Worm (Caenorhabditis elegans) whole organism, L2 larva: ENCODE results near the gene num-1.
A peak's percentile ranks its signal among the peaks of the same experiment; 100 is the strongest.

Experiments
- C34F6.9 ChIP-seq: fragments of 150-350 bp; optimal IDR thresholded peaks from 2 replicates; lab custom pipeline; 2014; ENCODE audit warnings: missing biosample characterization, missing genetic modification characterization
- F13H6.1 ChIP-seq: sonication (generic microtip); optimal IDR thresholded peaks from 2 replicates; lab custom pipeline; 2016; ENCODE audit warnings: missing genetic modification characterization, missing compliant biosample characterization
- Y55F3AM.14 ChIP-seq: fragments of 200-800 bp; sonication (Bioruptor generic); optimal IDR thresholded peaks from 2 replicates; lab custom pipeline; 2018; ENCODE audit warnings: mild to moderate bottlenecking, missing genetic modification characterization, missing compliant biosample characterization
- ZK546.5 ChIP-seq: sonication (generic microtip); optimal IDR thresholded peaks from 2 replicates; lab custom pipeline; 2017; ENCODE audit warnings: missing biosample characterization, missing genetic modification characterization
- alr-1 ChIP-seq: fragments of 150-350 bp; optimal IDR thresholded peaks from 2 replicates; lab custom pipeline; 2014; ENCODE audit warnings: missing biosample characterization, missing genetic modification characterization
- aly-2 ChIP-seq: fragments of 150-350 bp; optimal IDR thresholded peaks from 2 replicates; lab custom pipeline; 2014; ENCODE audit warnings: missing biosample characterization, missing genetic modification characterization
- ama-1 ChIP-seq: fragments of 150-350 bp; optimal IDR thresholded peaks from 2 replicates; lab custom pipeline; 2018; ENCODE audit warnings: inconsistent platforms
- blmp-1 ChIP-seq: sonication (generic microtip); optimal IDR thresholded peaks from 2 replicates; lab custom pipeline; 2017; ENCODE audit warnings: missing genetic modification characterization, mild to moderate bottlenecking, missing compliant biosample characterization, antibody characterized with exemption, moderate library complexity; ENCODE audit not compliant: insufficient read depth
- ceh-82 ChIP-seq: fragments of 150-350 bp; optimal IDR thresholded peaks from 2 replicates; lab custom pipeline; 2014; ENCODE audit warnings: missing biosample characterization, missing genetic modification characterization
- dmd-4 ChIP-seq: sonication (generic microtip); optimal IDR thresholded peaks from 2 replicates; lab custom pipeline; 2017; ENCODE audit warnings: missing biosample characterization, missing genetic modification characterization
- egl-27 ChIP-seq: sonication (generic microtip); optimal IDR thresholded peaks from 3 replicates; lab custom pipeline; 2017; ENCODE audit warnings: missing biosample characterization, missing genetic modification reagents, missing genetic modification characterization
- fos-1 ChIP-seq: fragments of 150-350 bp; optimal IDR thresholded peaks from 2 replicates; lab custom pipeline; 2014; ENCODE audit warnings: missing biosample characterization, missing genetic modification characterization
- lin-11 ChIP-seq: fragments of 150-350 bp; sonication (generic microtip); optimal IDR thresholded peaks from 2 replicates; lab custom pipeline; 2014; ENCODE audit warnings: missing biosample characterization, missing genetic modification characterization, inconsistent platforms, mixed read lengths
- lin-13 ChIP-seq: fragments of 150-350 bp; optimal IDR thresholded peaks from 2 replicates; lab custom pipeline; 2014; ENCODE audit warnings: missing biosample characterization, missing genetic modification reagents, missing genetic modification characterization
- lin-39 ChIP-seq: fragments of 150-350 bp; optimal IDR thresholded peaks from 2 replicates; lab custom pipeline; 2014; ENCODE audit warnings: missing biosample characterization, missing genetic modification reagents, missing genetic modification characterization
- lsy-2 ChIP-seq, 2 experiments: fragments of 150-350 bp in 1 of 2; sonication (generic microtip) in 1 of 2; optimal IDR thresholded peaks; 2 replicates each; lab custom pipeline; 2014 to 2017; ENCODE audit warnings: missing biosample characterization in 2 of 2, missing genetic modification characterization in 2 of 2
- mdl-1 ChIP-seq, 2 experiments: fragments of 150-350 bp in 1 of 2; sonication (generic microtip) in 1 of 2; optimal IDR thresholded peaks; 2 replicates each; lab custom pipeline; 2017; ENCODE audit warnings: missing biosample characterization in 2 of 2, missing genetic modification characterization in 2 of 2
- nhr-12 ChIP-seq: fragments of 150-350 bp; optimal IDR thresholded peaks from 2 replicates; lab custom pipeline; 2014; ENCODE audit warnings: missing biosample characterization, missing genetic modification characterization
- nhr-21 ChIP-seq: fragments of 150-350 bp; optimal IDR thresholded peaks from 2 replicates; lab custom pipeline; 2014; ENCODE audit warnings: missing biosample characterization, missing genetic modification characterization
- nhr-25 ChIP-seq: fragments of 150-350 bp; sonication (generic microtip); optimal IDR thresholded peaks from 3 replicates; lab custom pipeline; 2014; ENCODE audit warnings: missing biosample characterization, missing genetic modification characterization
- nhr-6 ChIP-seq: fragments of 150-350 bp; optimal IDR thresholded peaks from 2 replicates; lab custom pipeline; 2014; ENCODE audit warnings: missing biosample characterization, missing genetic modification characterization
- peb-1 ChIP-seq: fragments of 150-350 bp; optimal IDR thresholded peaks from 2 replicates; lab custom pipeline; 2014; ENCODE audit warnings: missing biosample characterization, missing genetic modification characterization
- sem-4 ChIP-seq: fragments of 150-350 bp; optimal IDR thresholded peaks from 2 replicates; lab custom pipeline; 2014; ENCODE audit warnings: missing biosample characterization, missing genetic modification reagents, missing genetic modification characterization
- skn-1 ChIP-seq: sonication (generic microtip); optimal IDR thresholded peaks from 2 replicates; lab custom pipeline; 2017; ENCODE audit warnings: missing biosample characterization, missing genetic modification characterization
- sma-9 ChIP-seq, 2 experiments: fragments of 150-350 bp in 1 of 2; sonication (generic microtip) in 1 of 2; optimal IDR thresholded peaks; 2 replicates each; lab custom pipeline; 2014 to 2016; ENCODE audit warnings: missing genetic modification characterization in 2 of 2, mild to moderate bottlenecking in 1 of 2, missing biosample characterization in 1 of 2, missing compliant biosample characterization in 1 of 2, missing genetic modification reagents in 1 of 2, moderate library complexity in 1 of 2
- snpc-4 ChIP-seq: fragments of 150-350 bp; optimal IDR thresholded peaks from 2 replicates; lab custom pipeline; 2014; ENCODE audit warnings: missing biosample characterization, missing genetic modification characterization
- unc-55 ChIP-seq: fragments of 150-350 bp; sonication (generic microtip); optimal IDR thresholded peaks from 3 replicates; lab custom pipeline; 2014; ENCODE audit warnings: missing biosample characterization, missing genetic modification reagents, missing genetic modification characterization
- unc-62 ChIP-seq: fragments of 150-350 bp; optimal IDR thresholded peaks from 2 replicates; lab custom pipeline; 2014; ENCODE audit warnings: missing biosample characterization, missing genetic modification reagents, missing genetic modification characterization
- zag-1 ChIP-seq: fragments of 150-350 bp; optimal IDR thresholded peaks from 2 replicates; lab custom pipeline; 2014; ENCODE audit warnings: missing biosample characterization, missing genetic modification characterization
- ztf-1 ChIP-seq: fragments of 200-800 bp; sonication (Bioruptor generic); conservative IDR thresholded peaks from 2 replicates; pipeline ENCODE4 v1.3.6; 2022; ENCODE audit warnings: missing genetic modification characterization, missing compliant biosample characterization
- ztf-4 ChIP-seq: fragments of 150-350 bp; optimal IDR thresholded peaks from 2 replicates; lab custom pipeline; 2014; ENCODE audit warnings: missing biosample characterization, missing genetic modification characterization

num-1 gene

DNA sequence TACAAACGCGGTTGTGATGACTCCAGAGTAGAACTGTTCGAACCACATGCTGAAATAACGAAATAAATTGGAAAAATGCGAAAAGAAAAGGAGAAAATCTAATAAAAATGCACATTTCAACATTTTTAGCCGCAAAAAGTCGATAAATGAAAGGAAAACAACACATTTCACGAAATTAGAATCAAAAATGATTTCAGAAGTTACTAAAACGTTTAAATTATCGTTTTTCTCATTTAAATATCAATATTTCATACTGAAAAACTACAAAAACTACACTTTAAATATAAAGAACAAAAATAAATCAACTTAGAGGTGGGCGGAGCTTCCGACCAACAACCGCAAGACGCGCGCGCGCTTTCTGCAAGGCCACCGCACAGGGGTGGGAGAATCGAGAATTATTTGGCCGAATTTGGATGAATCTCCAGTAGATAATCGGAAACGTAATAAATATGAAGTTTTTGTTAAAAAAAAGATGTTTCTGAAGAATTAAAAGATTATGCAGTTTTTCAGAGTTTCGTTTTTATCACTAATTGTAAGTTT is 22.3 kb downstream of the num-1 start, which contains the start of gene ndua-1 (continued):
- TF ChIP-seq lin-13 (GFP tag; lab: Kevin White, UChicago) (peak; percentile 49), egl-27 (tag; lab: Kevin White, UChicago) (no peak), alr-1 (tag; lab: Kevin White, UChicago) (no peak), unc-62 (no peak), F13H6.1 (tag; lab: Kevin White, UChicago) (peak; percentile 39), lin-11 (tag; lab: Kevin White, UChicago) (peak; percentile 35), nhr-21 (tag; lab: Kevin White, UChicago) (no peak), ama-1 (lab: Kevin White, UChicago) (no peak), lsy-2 (tag; optimal IDR thresholded peaks at IDR 0.05; lab: Kevin White, UChicago) (peak in 1 of 2 experiments; percentile 64), C34F6.9 (peak; percentile 30), sem-4 (tag; lab: Kevin White, UChicago) (peak; percentile 38), nhr-25 (tag; lab: Kevin White, UChicago) (no peak), nhr-12 (tag; lab: Kevin White, UChicago) (no peak), nhr-6 (no peak), sma-9 (GFP tag; optimal IDR thresholded peaks at IDR 0.05; lab: Kevin White, UChicago) (peak; percentile 26), sma-9 (tag; optimal IDR thresholded peaks at IDR 0.05; lab: Kevin White, UChicago) (no peak), snpc-4 (tag; lab: Kevin White, UChicago) (no peak), peb-1 (tag; lab: Kevin White, UChicago) (no peak)

ce11 chrV:20853581-20854161 is 24.1 kb downstream of the num-1 start, which contains the start of gene F31D4.5:
F31D4.5 (plus strand) TSS chrV:20854071.
- TF ChIP-seq unc-62: no peak

DNA sequence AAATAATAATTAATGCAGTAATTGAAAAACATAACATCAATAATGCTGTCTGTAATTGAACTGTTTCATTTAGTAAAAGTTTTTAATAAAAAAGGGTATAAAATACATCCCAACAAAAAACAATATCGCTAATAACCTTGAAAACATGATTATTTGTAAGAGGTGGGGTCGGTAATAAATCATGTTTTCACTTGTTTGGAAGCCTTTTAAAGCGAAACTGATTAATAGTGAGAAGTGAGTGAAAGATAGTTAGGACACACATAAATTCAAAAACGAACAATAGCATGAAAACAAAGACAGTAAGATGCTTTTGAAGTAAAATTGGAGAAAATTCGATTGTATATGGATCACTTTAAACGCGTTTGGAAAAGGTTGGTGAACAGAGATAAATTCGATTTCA is 31.5 kb downstream of the num-1 start, which contains the start of gene try-4:
Gene try-4 (minus strand): TSS at position 74 of the 400 bp plus-strand sequence.
- TF ChIP-seq unc-55 (GFP tag; lab: Kevin White, UChicago): no peak
- peak; percentile 90 for TF ChIP-seq blmp-1 (tag; lab: Kevin White, UChicago)
- no peak for TF ChIP-seq mdl-1 (tag; optimal IDR thresholded peaks at IDR 0.05; lab: Kevin White, UChicago)
- no peak for TF ChIP-seq F13H6.1 (tag; lab: Kevin White, UChicago)
- no peak for TF ChIP-seq lin-11 (tag; lab: Kevin White, UChicago)
- TF ChIP-seq Y55F3AM.14 (GFP tag; lab: Kevin White, UChicago): no peak
- no peak for TF ChIP-seq dmd-4 (tag; lab: Kevin White, UChicago)
- TF ChIP-seq nhr-25 (tag; lab: Kevin White, UChicago): peak; percentile 46

DNA sequence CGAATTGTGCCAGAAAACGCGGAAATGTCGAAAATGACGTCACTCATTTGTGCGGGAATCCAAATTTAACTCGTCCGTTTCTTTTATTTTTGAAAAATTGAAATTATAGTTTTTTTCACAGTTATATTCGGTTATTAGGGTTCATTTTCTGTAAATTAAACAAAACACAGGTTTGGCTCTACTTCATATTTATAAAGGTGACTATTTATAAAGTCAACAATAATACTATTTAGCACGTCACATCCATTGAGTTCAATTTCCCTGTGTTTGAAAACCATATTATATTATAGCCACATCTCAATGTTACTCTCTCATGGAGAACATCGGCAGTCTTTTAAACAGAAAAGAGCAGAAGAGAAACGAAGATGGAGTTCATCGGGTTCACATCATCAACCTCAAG is 33.1 kb downstream of the num-1 start, which contains the start of gene twk-35:
Gene twk-35 (plus strand): TSS at position 301 of the 400 bp plus-strand sequence.
- no peak for TF ChIP-seq nhr-12 (tag; lab: Kevin White, UChicago)
- TF ChIP-seq zag-1 (tag; lab: Kevin White, UChicago): no peak
- no peak for TF ChIP-seq dmd-4 (tag; lab: Kevin White, UChicago)
- no peak for TF ChIP-seq unc-55 (GFP tag; lab: Kevin White, UChicago)
- no peak for TF ChIP-seq aly-2 (tag; lab: Kevin White, UChicago)
- TF ChIP-seq F13H6.1 (tag; lab: Kevin White, UChicago): no peak
- TF ChIP-seq ceh-82: no peak
- TF ChIP-seq unc-62: no peak
- no peak for TF ChIP-seq ztf-4
- no peak for TF ChIP-seq lin-39 (tag; lab: Kevin White, UChicago)
- no peak for TF ChIP-seq skn-1
- TF ChIP-seq blmp-1 (tag; lab: Kevin White, UChicago): no peak
- no peak for TF ChIP-seq ZK546.5 (tag; lab: Kevin White, UChicago)
- TF ChIP-seq ztf-1 (GFP tag; lab: Robert Waterston, UW): no peak

DNA sequence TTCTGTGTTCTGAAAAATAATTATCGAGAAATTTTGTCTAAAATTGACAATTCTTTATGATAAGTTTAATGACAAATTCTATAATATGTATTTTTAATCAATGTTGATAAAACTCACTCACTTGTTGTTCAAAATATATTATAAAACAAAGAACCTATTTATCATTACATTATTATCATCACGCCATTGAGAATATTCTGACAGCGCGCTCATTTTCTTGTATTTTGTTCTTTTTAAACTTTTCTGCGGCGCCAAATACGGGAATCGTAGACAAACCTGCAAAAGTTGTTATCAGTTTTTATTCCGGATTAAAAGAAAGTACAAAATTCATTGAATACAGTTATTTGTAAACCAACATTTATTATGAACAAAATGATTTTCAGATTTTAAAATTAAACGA is 36.8 kb downstream of the num-1 start:
- TF ChIP-seq nhr-6 (no peak), lin-39 (tag; lab: Kevin White, UChicago) (no peak), fos-1 (tag; lab: Kevin White, UChicago) (peak; percentile 53)
- TF ChIP-seq, all 48 proteins: peak for 1
